Worm (Caenorhabditis elegans) whole organism, mixed stage, embryonic: ENCODE measurements around the gene R03H10.2.

Experiments
- M03D4.4 ChIP-seq: sonication (generic microtip); optimal IDR thresholded peaks from 2 replicates; lab custom pipeline; 2017; ENCODE audit warnings: mild to moderate bottlenecking, missing genetic modification characterization, missing compliant biosample characterization
- bed-3 ChIP-seq: fragments of 200-800 bp; sonication (Bioruptor generic); optimal IDR thresholded peaks from 3 replicates; lab custom pipeline; 2018; ENCODE audit warnings: mild to moderate bottlenecking, missing genetic modification characterization, moderate library complexity, missing compliant biosample characterization
- ceh-39 ChIP-seq: fragments of 150-350 bp; optimal IDR thresholded peaks from 2 replicates; lab custom pipeline; 2014; ENCODE audit warnings: missing biosample characterization, missing genetic modification characterization
- ceh-43 ChIP-seq: fragments of 200-800 bp; sonication (Bioruptor generic); optimal IDR thresholded peaks from 2 replicates; lab custom pipeline; 2018; ENCODE audit warnings: mild to moderate bottlenecking, missing genetic modification characterization, moderate library complexity, missing compliant biosample characterization
- ceh-83 ChIP-seq: fragments of 200-800 bp; sonication (Bioruptor generic); optimal IDR thresholded peaks from 2 replicates; lab custom pipeline; 2018; ENCODE audit warnings: mild to moderate bottlenecking, missing genetic modification characterization, missing compliant biosample characterization
- ces-1 ChIP-seq: fragments of 150-350 bp; optimal IDR thresholded peaks from 2 replicates; lab custom pipeline; 2014; ENCODE audit warnings: missing biosample characterization, missing genetic modification reagents, missing genetic modification characterization
- cnd-1 ChIP-seq: fragments of 200-800 bp; sonication (Bioruptor generic); optimal IDR thresholded peaks from 2 replicates; lab custom pipeline; 2018; ENCODE audit warnings: mild to moderate bottlenecking, missing genetic modification characterization, missing compliant biosample characterization
- drap-1 ChIP-seq: fragments of 200-800 bp; sonication (Bioruptor generic); optimal IDR thresholded peaks from 3 replicates; lab custom pipeline; 2018; ENCODE audit warnings: mild to moderate bottlenecking, missing genetic modification characterization, missing compliant biosample characterization
- elt-3 ChIP-seq: fragments of 150-350 bp; optimal IDR thresholded peaks from 2 replicates; lab custom pipeline; 2014; ENCODE audit warnings: missing biosample characterization, missing genetic modification characterization
- flh-1 ChIP-seq: fragments of 200-800 bp; sonication (Bioruptor generic); optimal IDR thresholded peaks from 2 replicates; lab custom pipeline; 2018; ENCODE audit warnings: mild to moderate bottlenecking, missing genetic modification characterization, moderate library complexity, missing compliant biosample characterization
- ham-2 ChIP-seq: fragments of 200-800 bp; sonication (Bioruptor generic); optimal IDR thresholded peaks from 2 replicates; lab custom pipeline; 2018; ENCODE audit warnings: mild to moderate bottlenecking, missing genetic modification characterization, missing compliant biosample characterization
- hlh-1 ChIP-seq: fragments of 150-350 bp; optimal IDR thresholded peaks from 2 replicates; lab custom pipeline; 2014; ENCODE audit warnings: missing biosample characterization, missing genetic modification reagents, missing genetic modification characterization
- lin-13 ChIP-seq: fragments of 150-350 bp; optimal IDR thresholded peaks from 2 replicates; lab custom pipeline; 2014; ENCODE audit warnings: missing biosample characterization, missing genetic modification characterization
- lin-32 ChIP-seq: fragments of 200-800 bp; sonication (Bioruptor generic); optimal IDR thresholded peaks from 2 replicates; lab custom pipeline; 2018; ENCODE audit warnings: mild to moderate bottlenecking, missing genetic modification characterization, missing compliant biosample characterization
- mep-1 ChIP-seq: fragments of 150-350 bp; optimal IDR thresholded peaks from 2 replicates; lab custom pipeline; 2017; ENCODE audit warnings: missing biosample characterization, missing genetic modification reagents, missing genetic modification characterization, inconsistent platforms
- mls-2 ChIP-seq: sonication (generic microtip); optimal IDR thresholded peaks from 2 replicates; lab custom pipeline; 2016; ENCODE audit warnings: mild to moderate bottlenecking, missing genetic modification characterization, moderate library complexity, missing compliant biosample characterization
- nhr-12 ChIP-seq: fragments of 150-350 bp; optimal IDR thresholded peaks from 2 replicates; lab custom pipeline; 2014; ENCODE audit warnings: missing biosample characterization, missing genetic modification characterization
- nhr-2 ChIP-seq: fragments of 150-350 bp; optimal IDR thresholded peaks from 2 replicates; lab custom pipeline; 2014; ENCODE audit warnings: missing biosample characterization, missing genetic modification characterization
- nhr-237 ChIP-seq: fragments of 150-350 bp; optimal IDR thresholded peaks from 2 replicates; lab custom pipeline; 2014; ENCODE audit warnings: missing biosample characterization, missing genetic modification characterization
- nhr-28 ChIP-seq: fragments of 150-350 bp; optimal IDR thresholded peaks from 2 replicates; lab custom pipeline; 2014; ENCODE audit warnings: missing biosample characterization, missing genetic modification characterization
- pha-4 ChIP-seq: fragments of 150-350 bp; optimal IDR thresholded peaks from 2 replicates; lab custom pipeline; 2018; ENCODE audit warnings: missing biosample characterization, missing genetic modification reagents, missing genetic modification characterization
- sem-2 ChIP-seq: fragments of 200-800 bp; sonication (Bioruptor generic); optimal IDR thresholded peaks from 2 replicates; lab custom pipeline; 2018; ENCODE audit warnings: mild to moderate bottlenecking, missing genetic modification characterization, missing compliant biosample characterization
- snpc-4 ChIP-seq: fragments of 150-350 bp; optimal IDR thresholded peaks from 2 replicates; lab custom pipeline; 2014; ENCODE audit warnings: missing biosample characterization, missing genetic modification characterization
- sptf-1 ChIP-seq: sonication (generic microtip); optimal IDR thresholded peaks from 2 replicates; lab custom pipeline; 2017; ENCODE audit warnings: mild to moderate bottlenecking, missing genetic modification characterization, moderate library complexity, missing compliant biosample characterization
- unc-120 ChIP-seq: sonication (generic microtip); optimal IDR thresholded peaks from 2 replicates; lab custom pipeline; 2017; ENCODE audit warnings: missing genetic modification characterization, missing compliant biosample characterization; ENCODE audit not compliant: poor library complexity, severe bottlenecking
- unc-39 ChIP-seq: fragments of 150-350 bp; optimal IDR thresholded peaks from 2 replicates; lab custom pipeline; 2014; ENCODE audit warnings: missing biosample characterization, missing genetic modification characterization
- unc-62 ChIP-seq: fragments of 150-350 bp; optimal IDR thresholded peaks from 2 replicates; lab custom pipeline; 2014; ENCODE audit warnings: missing biosample characterization, missing genetic modification reagents, missing genetic modification characterization

R03H10.2 gene

DNA sequence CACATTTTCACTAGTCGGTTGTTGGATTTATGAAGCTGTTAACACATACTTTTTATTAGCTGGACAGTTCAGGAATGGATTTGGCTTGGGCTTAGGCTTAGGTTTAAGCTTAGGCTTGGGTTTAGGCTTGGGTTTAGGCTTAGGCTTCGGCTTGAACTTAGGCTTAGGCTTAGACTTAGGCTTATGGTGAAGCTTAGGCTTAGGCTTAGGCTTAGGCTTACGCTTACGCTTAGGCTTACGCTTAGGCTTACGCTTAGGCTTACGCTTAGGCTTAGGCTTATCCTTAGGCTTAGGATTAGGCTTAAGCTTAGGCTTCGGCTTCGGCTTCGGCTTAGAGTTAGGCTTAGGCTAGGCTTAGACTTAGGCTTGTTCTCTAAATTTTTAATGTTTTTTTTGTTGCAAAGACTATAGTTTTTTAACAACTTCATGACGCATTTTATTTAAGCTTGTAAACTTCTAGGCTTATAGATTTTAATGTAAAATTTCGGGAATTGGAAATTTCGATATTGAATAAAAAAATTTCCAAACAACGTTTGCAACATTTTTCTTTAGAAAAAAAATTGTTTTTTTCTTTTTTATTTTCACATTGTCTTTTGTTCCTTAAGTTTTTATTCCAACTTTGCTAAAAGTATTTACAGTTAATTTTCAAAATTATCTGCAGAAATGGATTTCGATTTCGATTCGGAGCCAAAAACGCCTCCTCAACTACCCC is at the start of gene R03H10.2:
TSS of gene R03H10.2 (plus strand) at position 662 of the 712 bp plus-strand sequence.
- TF ChIP-seq lin-32 (GFP tag; lab: Kevin White, UChicago), result no peak
- no peak for TF ChIP-seq ceh-83 (GFP tag; lab: Kevin White, UChicago)
- peak; percentile 83 for TF ChIP-seq ham-2
- no peak for TF ChIP-seq elt-3 (tag; lab: Kevin White, UChicago)
- no peak for TF ChIP-seq cnd-1 (tag; lab: Kevin White, UChicago)
- no peak for TF ChIP-seq flh-1 (GFP tag; lab: Kevin White, UChicago)
- TF ChIP-seq ceh-43 (GFP tag; lab: Kevin White, UChicago), result no peak

DNA sequence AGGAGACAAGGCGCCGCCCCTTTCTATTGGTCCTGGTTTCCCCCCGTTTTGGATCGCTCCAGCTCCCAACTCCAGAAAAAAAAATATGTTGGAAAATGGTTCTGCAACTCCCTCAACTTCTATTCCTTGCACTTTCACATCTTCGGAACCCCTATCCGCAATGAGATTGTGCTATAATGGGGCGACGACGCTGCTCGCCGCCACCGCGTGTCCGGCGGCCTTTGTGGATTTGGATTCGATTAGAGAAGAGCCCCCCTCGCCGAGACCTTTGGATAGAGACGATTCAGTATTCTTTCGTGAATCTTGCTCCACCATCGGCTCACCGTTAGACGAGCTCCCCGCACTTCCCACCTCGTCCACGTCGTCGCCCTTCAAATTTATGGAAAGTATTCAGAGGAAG is 48.4 kb upstream of the R03H10.2 start:
- TF ChIP-seq unc-39 (no peak), ces-1 (GFP tag; lab: Kevin White, UChicago) (peak; percentile 29)

ce11 chrII:4118508-4118907 is 37.1 kb upstream of the R03H10.2 start:
- no peak for TF ChIP-seq nhr-12
- TF ChIP-seq lin-13 (tag; lab: Kevin White, UChicago), result no peak
- TF ChIP-seq elt-3 (tag; lab: Kevin White, UChicago), result no peak
- no peak for TF ChIP-seq ceh-83 (GFP tag; lab: Kevin White, UChicago)
- TF ChIP-seq nhr-237 (tag; lab: Kevin White, UChicago), result no peak
- TF ChIP-seq nhr-28 (tag; lab: Kevin White, UChicago), result no peak
- no peak for TF ChIP-seq bed-3 (GFP tag; lab: Kevin White, UChicago)
- TF ChIP-seq nhr-2, result no peak
- TF ChIP-seq sem-2 (GFP tag; lab: Kevin White, UChicago), result no peak
- TF ChIP-seq ham-2, result no peak
- no peak for TF ChIP-seq drap-1 (GFP tag; lab: Kevin White, UChicago)
- no peak for TF ChIP-seq unc-120 (tag; lab: Kevin White, UChicago)
- TF ChIP-seq mls-2 (tag; lab: Kevin White, UChicago), result no peak
- no peak for TF ChIP-seq ceh-39
- no peak for TF ChIP-seq ceh-43 (GFP tag; lab: Kevin White, UChicago)
- no peak for TF ChIP-seq unc-62 (GFP tag; lab: Kevin White, UChicago)
- no peak for TF ChIP-seq sptf-1 (tag; lab: Kevin White, UChicago)

DNA sequence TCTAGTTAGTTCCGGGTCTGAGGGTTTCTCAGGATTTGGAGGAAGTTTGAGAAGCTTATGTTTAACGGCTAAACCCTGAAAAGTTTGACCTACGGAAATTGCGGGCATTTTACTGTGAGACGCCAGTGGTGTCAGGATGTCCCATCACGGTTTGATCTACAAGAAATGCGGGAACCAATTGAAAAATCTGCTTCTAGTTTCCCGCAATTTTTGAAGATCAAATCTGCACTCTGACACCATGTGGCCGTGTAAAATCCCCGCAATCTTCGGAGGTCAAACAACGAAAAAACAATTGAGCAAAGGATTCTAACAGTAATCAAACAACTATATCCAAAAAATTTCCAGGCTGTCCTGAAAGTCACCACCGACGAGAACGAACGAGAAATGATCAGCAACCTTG is 32.7 kb upstream of the R03H10.2 start:
- TF ChIP-seq lin-32 (GFP tag; lab: Kevin White, UChicago) (no peak), cnd-1 (tag; lab: Kevin White, UChicago) (no peak), flh-1 (GFP tag; lab: Kevin White, UChicago) (no peak), snpc-4 (tag; lab: Kevin White, UChicago) (no peak), nhr-237 (tag; lab: Kevin White, UChicago) (no peak), sptf-1 (tag; lab: Kevin White, UChicago) (no peak), lin-13 (tag; lab: Kevin White, UChicago) (no peak)
- TF ChIP-seq, all 35 proteins: peak for 0

DNA sequence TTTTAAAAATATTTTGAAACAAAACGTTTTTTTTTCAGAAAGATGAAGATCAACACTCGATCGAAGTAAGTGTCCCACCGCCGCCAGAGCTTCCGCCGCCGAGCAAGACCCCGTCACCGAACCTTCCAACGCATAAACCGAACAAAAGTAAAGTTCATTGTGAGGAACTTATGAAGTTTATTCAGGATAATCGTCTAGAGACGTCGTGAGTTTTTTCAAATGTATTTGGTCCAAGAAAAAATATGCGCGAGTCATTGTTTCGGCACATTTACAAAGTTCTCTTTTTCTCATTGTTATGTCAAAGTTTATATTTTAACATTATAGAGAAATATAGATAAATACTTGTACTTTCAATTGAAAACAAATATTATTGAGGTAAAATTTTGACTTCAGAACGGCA is 30.3 kb upstream of the R03H10.2 start:
- TF ChIP-seq nhr-12, result no peak
- no peak for TF ChIP-seq ceh-43 (GFP tag; lab: Kevin White, UChicago)
- TF ChIP-seq sptf-1 (tag; lab: Kevin White, UChicago), result no peak
- TF ChIP-seq mep-1 (tag; lab: Kevin White, UChicago), result no peak
- TF ChIP-seq hlh-1 (tag; lab: Kevin White, UChicago), result no peak
- TF ChIP-seq M03D4.4, result no peak

ce11 chrII:4129450-4129849 is 26.1 kb upstream of the R03H10.2 start:
- TF ChIP-seq pha-4 (no peak), ces-1 (GFP tag; lab: Kevin White, UChicago) (peak; percentile 95)
